Worm (Caenorhabditis elegans): ENCODE data around the gene C17E7.12.

Gene C17E7.12

ce11 chrV:3889113-3889512 lies 2.7 kb downstream of the C17E7.12 start, which contains the start of gene C17E7.13:
Gene C17E7.13, minus strand, starts transcription at chrV:3889288.
- TF ChIP-seq zfp-2 (tag; optimal IDR thresholded peaks at IDR 0.05): no peak
- TF ChIP-seq lsy-2 (tag; optimal IDR thresholded peaks at IDR 0.05): no peak
- TF ChIP-seq pqm-1 (tag; optimal IDR thresholded peaks at IDR 0.05): peak; percentile 61
- TF ChIP-seq hlh-30 (tag; optimal IDR thresholded peaks at IDR 0.05; ENCODE audit: insufficient read depth): no peak
- TF ChIP-seq nhr-28 (tag; optimal IDR thresholded peaks at IDR 0.05): peak; percentile 39
- no peak for TF ChIP-seq rbr-2 (tag; optimal IDR thresholded peaks at IDR 0.05)
- TF ChIP-seq daf-16 (GFP tag; optimal IDR thresholded peaks at IDR 0.05): no peak
- peak; percentile 49 for TF ChIP-seq daf-16 (tag; optimal IDR thresholded peaks at IDR 0.05)
- TF ChIP-seq ceh-20 (GFP tag; IDR thresholded peaks at IDR 0.05): no peak

ce11 chrV:3886104-3886503 lies 5.7 kb downstream of the C17E7.12 start, which contains the start of gene nhr-124:
Gene nhr-124, minus strand, starts transcription at chrV:3886204.
- TF ChIP-seq ceh-82 (tag; optimal IDR thresholded peaks at IDR 0.05) (no peak), mes-2 (tag; optimal IDR thresholded peaks at IDR 0.05; ENCODE audit: poor library complexity, severe bottlenecking) (no peak), ceh-32 (tag; optimal IDR thresholded peaks at IDR 0.05; ENCODE audit: poor library complexity) (no peak), lin-1 (GFP tag; IDR thresholded peaks at IDR 0.05) (no peak), hmg-1.1 (GFP tag; IDR thresholded peaks at IDR 0.05) (no peak), F10B5.3 (tag; optimal IDR thresholded peaks at IDR 0.05) (no peak), mdt-29 (GFP tag; IDR thresholded peaks at IDR 0.05) (no peak), F49E8.2 (tag; optimal IDR thresholded peaks at IDR 0.05; ENCODE audit: borderline replicate concordance) (no peak), snpc-4 (tag; optimal IDR thresholded peaks at IDR 0.05) (no peak), T20F7.1 (GFP tag; optimal IDR thresholded peaks at IDR 0.05) (no peak), ceh-20 (GFP tag; IDR thresholded peaks at IDR 0.05) (no peak), sdz-12 (GFP tag; optimal IDR thresholded peaks at IDR 0.05) (no peak), R02D3.7 (tag; optimal IDR thresholded peaks at IDR 0.05) (no peak), nhr-48 (tag; optimal IDR thresholded peaks at IDR 0.05) (no peak)

- TF ChIP-seq aha-1 (tag) (peak; percentile 90), unc-130 (GFP tag; optimal IDR thresholded peaks at IDR 0.05) (no peak)
These were observed 7.3 kb downstream of the C17E7.12 start for ce11 chrV:3884550-3884949.

- TF ChIP-seq zfp-3 (GFP tag; conservative IDR thresholded peaks at IDR 0.05) (no peak), lin-1 (GFP tag; IDR thresholded peaks at IDR 0.05) (no peak), snpc-4 (tag; optimal IDR thresholded peaks at IDR 0.05) (no peak), nhr-25 (tag; optimal IDR thresholded peaks at IDR 0.05; ENCODE audit: borderline replicate concordance, insufficient read depth) (no peak), skn-1 (tag; optimal IDR thresholded peaks at IDR 0.05) (no peak), daf-16 (GFP tag; optimal IDR thresholded peaks at IDR 0.05) (no peak), daf-16 (tag; optimal IDR thresholded peaks at IDR 0.05) (no peak), hmg-1.1 (GFP tag; IDR thresholded peaks at IDR 0.05) (no peak), ceh-62 (tag; optimal IDR thresholded peaks at IDR 0.05) (no peak), unc-62 (GFP tag; optimal IDR thresholded peaks at IDR 0.05 in 1 of 2) (no peak), unc-62 (tag; optimal IDR thresholded peaks at IDR 0.05) (no peak), lin-29 (GFP tag; IDR thresholded peaks at IDR 0.05) (no peak), set-16 (GFP tag; IDR thresholded peaks at IDR 0.05) (no peak), lir-3 (tag; optimal IDR thresholded peaks at IDR 0.05) (no peak), snpc-1.2 (GFP tag; IDR thresholded peaks at IDR 0.05) (no peak)
These were observed 13.6 kb downstream of the C17E7.12 start, which contains the start of gene nhr-159 for ce11 chrV:3878223-3878622. Gene nhr-159, minus strand, starts transcription at chrV:3878323.

- TF ChIP-seq ztf-7 (tag; optimal IDR thresholded peaks at IDR 0.05) (no peak), nhr-111 (GFP tag; optimal IDR thresholded peaks at IDR 0.05) (no peak)
These were observed 14.6 kb downstream of the C17E7.12 start for ce11 chrV:3877242-3877641.

Measured in whole organism, L4 larva.